Worm (Caenorhabditis elegans) whole organism, L1 larva: ENCODE measurements around the gene C16C8.10.

ENCODE experiments used
- dsc-1 ChIP-seq: sonication (generic microtip); optimal IDR thresholded peaks from 2 replicates; lab custom pipeline; 2016; ENCODE audit warnings: mild to moderate bottlenecking, missing genetic modification characterization, missing compliant biosample characterization
- egl-13 ChIP-seq: sonication (generic microtip); optimal IDR thresholded peaks from 2 replicates; lab custom pipeline; 2016; ENCODE audit warnings: missing genotype, missing genetic modification reagents, missing genetic modification characterization, missing compliant biosample characterization
- elt-3 ChIP-seq, 6 experiments: fragments of 150-350 bp in 1 of 6; sonication (generic microtip); optimal IDR thresholded peaks; 2 replicates each; lab custom pipeline; 2017 to 2018; ENCODE audit warnings: missing biosample characterization in 6 of 6, missing genetic modification characterization in 6 of 6, inconsistent platforms in 1 of 6
- hlh-17 ChIP-seq: fragments of 200-800 bp; sonication (Bioruptor generic); optimal IDR thresholded peaks from 2 replicates; lab custom pipeline; 2018; ENCODE audit warnings: missing genetic modification characterization, mild to moderate bottlenecking, missing compliant biosample characterization, moderate library complexity, borderline replicate concordance

DNA sequence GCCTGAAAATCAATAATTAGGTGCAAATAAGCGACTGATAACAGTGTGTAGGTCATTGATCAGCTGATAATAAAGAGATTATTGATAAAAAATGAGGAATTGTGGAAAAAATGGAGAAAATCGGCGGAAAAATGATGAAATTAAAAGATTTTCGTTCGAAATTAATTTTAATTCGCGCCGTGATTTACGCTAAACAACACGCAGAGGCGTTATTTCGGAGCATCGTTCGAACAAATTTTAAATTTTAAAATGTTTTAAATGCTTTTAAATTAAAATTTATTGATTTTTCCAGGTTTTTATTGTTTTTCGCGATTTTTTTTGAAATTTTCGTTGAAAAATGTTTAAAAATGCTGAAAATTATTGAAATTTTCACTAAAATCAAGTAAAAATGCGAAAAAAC lies 34.9 kb upstream of the C16C8.10 start, which contains the start of gene Y49F6B.9:
- TF ChIP-seq elt-3 (tag; optimal IDR thresholded peaks at IDR 0.05; lab: Kevin White, UChicago), result no peak
- TF ChIP-seq egl-13 (tag; lab: Kevin White, UChicago), result no peak
- no peak for TF ChIP-seq dsc-1 (tag; lab: Kevin White, UChicago)
- no peak for TF ChIP-seq hlh-17
